Fruit fly (Drosophila melanogaster) whole organism, pupa: ENCODE data around the gene nAChRbeta1.

ENCODE experiments used
- CG13204 ChIP-seq: fragments of 200-800 bp; sonication (Bioruptor generic); optimal IDR thresholded peaks from 2 replicates; lab custom pipeline; 2018; ENCODE audit warnings: missing biosample characterization, mild to moderate bottlenecking, missing genetic modification characterization, moderate library complexity
- CG14655 ChIP-seq: fragments of 200-800 bp; sonication (Bioruptor generic); optimal IDR thresholded peaks from 3 replicates; lab custom pipeline; 2017; ENCODE audit warnings: mild to moderate bottlenecking, missing biosample characterization, missing genetic modification reagents, missing genetic modification characterization
- CG15710 ChIP-seq: fragments of 200-800 bp; sonication (Bioruptor generic); optimal IDR thresholded peaks from 2 replicates; lab custom pipeline; 2018; ENCODE audit warnings: missing biosample characterization, mild to moderate bottlenecking, missing genetic modification characterization, moderate library complexity
- CG8301 ChIP-seq: fragments of 200-800 bp; sonication (Bioruptor generic); optimal IDR thresholded peaks from 2 replicates; lab custom pipeline; 2018; ENCODE audit warnings: missing biosample characterization, mild to moderate bottlenecking, missing genetic modification characterization
- D1 ChIP-seq: fragments of 200-800 bp; sonication (Bioruptor generic); optimal IDR thresholded peaks from 2 replicates; lab custom pipeline; 2018; ENCODE audit warnings: missing biosample characterization, mild to moderate bottlenecking, missing genetic modification characterization, moderate library complexity
- Ets98B ChIP-seq: fragments of 200-800 bp; sonication (Bioruptor generic); IDR thresholded peaks from 2 replicates; pipeline ENCODE4 v1.3.6; 2022; ENCODE audit warnings: missing biosample characterization, missing genetic modification characterization

- no peak for TF ChIP-seq CG8301
- TF ChIP-seq CG15710 (tag; lab: Kevin White, UChicago) = no peak
- no peak for TF ChIP-seq D1 (tag; lab: Kevin White, UChicago)
- no peak for TF ChIP-seq Ets98B
- TF ChIP-seq CG14655 (GFP tag; lab: Kevin White, UChicago) = no peak
- no peak for TF ChIP-seq CG13204 (GFP tag; lab: Kevin White, UChicago)
Observed at dm6 chr3L:4460307-4461088, 31.3 kb downstream of the nAChRbeta1 start, which contains the start of gene CG15022.
